Worm (Caenorhabditis elegans) whole organism, early embryonic: ENCODE measurements around the gene T28A11.22.

Source experiments
- B0310.2 ChIP-seq: sonication (generic microtip); optimal IDR thresholded peaks from 2 replicates; lab custom pipeline; 2016; ENCODE audit warnings: mild to moderate bottlenecking, missing genetic modification characterization, missing compliant biosample characterization
- F13C5.2 ChIP-seq: sonication (generic microtip); optimal IDR thresholded peaks from 2 replicates; lab custom pipeline; 2017; ENCODE audit warnings: mild to moderate bottlenecking, missing genetic modification characterization, inconsistent platforms, missing compliant biosample characterization
- aly-1 ChIP-seq: sonication (generic microtip); optimal IDR thresholded peaks from 2 replicates; lab custom pipeline; 2016; ENCODE audit warnings: missing genetic modification characterization, missing compliant biosample characterization
- ama-1 ChIP-seq: fragments of 150-350 bp; optimal IDR thresholded peaks from 2 replicates; lab custom pipeline; 2014
- ceh-13 ChIP-seq: fragments of 200-800 bp; sonication (Bioruptor generic); optimal IDR thresholded peaks from 2 replicates; lab custom pipeline; 2018; ENCODE audit warnings: mild to moderate bottlenecking, missing genetic modification characterization, missing compliant biosample characterization
- ceh-36 ChIP-seq: sonication (generic microtip); optimal IDR thresholded peaks from 2 replicates; lab custom pipeline; 2016; ENCODE audit warnings: missing genetic modification characterization, inconsistent platforms, missing compliant biosample characterization
- ets-7 ChIP-seq: sonication (generic microtip); optimal IDR thresholded peaks from 2 replicates; lab custom pipeline; 2016; ENCODE audit warnings: missing genotype, missing genetic modification characterization, missing compliant biosample characterization
- flt-1 ChIP-seq: fragments of 200-800 bp; sonication (Bioruptor generic); IDR thresholded peaks from 2 replicates; pipeline ENCODE4 v1.3.6; 2022; ENCODE audit warnings: missing genetic modification characterization, missing compliant biosample characterization
- hmbx-1 ChIP-seq: sonication (generic microtip); optimal IDR thresholded peaks from 2 replicates; lab custom pipeline; 2016; ENCODE audit warnings: mild to moderate bottlenecking, missing genetic modification characterization, missing compliant biosample characterization
- hmg-4 ChIP-seq: fragments of 200-800 bp; sonication (Bioruptor generic); optimal IDR thresholded peaks from 2 replicates; lab custom pipeline; 2018; ENCODE audit warnings: mild to moderate bottlenecking, missing genetic modification characterization, missing compliant biosample characterization
- hnd-1 ChIP-seq: sonication (generic microtip); optimal IDR thresholded peaks from 2 replicates; lab custom pipeline; 2016; ENCODE audit warnings: missing genetic modification characterization, missing compliant biosample characterization
- pes-1 ChIP-seq: fragments of 200-800 bp; sonication (Bioruptor generic); IDR thresholded peaks from 2 replicates; pipeline ENCODE4 v1.3.6; 2022; ENCODE audit warnings: missing genetic modification reagents, missing genetic modification characterization, missing compliant biosample characterization
- scrt-1 ChIP-seq: fragments of 200-800 bp; sonication (Bioruptor generic); IDR thresholded peaks from 2 replicates; pipeline ENCODE4 v1.3.6; 2022; ENCODE audit warnings: missing genetic modification characterization, missing compliant biosample characterization
- sea-1 ChIP-seq: fragments of 200-800 bp; sonication (Bioruptor generic); conservative IDR thresholded peaks from 2 replicates; pipeline ENCODE4 v1.3.6; 2022; ENCODE audit warnings: missing genetic modification characterization, missing compliant biosample characterization
- tbx-11 ChIP-seq: fragments of 200-800 bp; sonication (Bioruptor generic); IDR thresholded peaks from 2 replicates; pipeline ENCODE4 v1.3.6; 2022; ENCODE audit warnings: missing genetic modification characterization, missing compliant biosample characterization
- tbx-37 ChIP-seq: fragments of 200-800 bp; sonication (Bioruptor generic); conservative IDR thresholded peaks from 2 replicates; pipeline ENCODE4 v1.3.6; 2022; ENCODE audit warnings: missing genetic modification reagents, missing genetic modification characterization, missing compliant biosample characterization
- tra-4 ChIP-seq: sonication (generic microtip); optimal IDR thresholded peaks from 2 replicates; lab custom pipeline; 2017; ENCODE audit warnings: missing genetic modification characterization, missing compliant biosample characterization

Gene T28A11.22

DNA sequence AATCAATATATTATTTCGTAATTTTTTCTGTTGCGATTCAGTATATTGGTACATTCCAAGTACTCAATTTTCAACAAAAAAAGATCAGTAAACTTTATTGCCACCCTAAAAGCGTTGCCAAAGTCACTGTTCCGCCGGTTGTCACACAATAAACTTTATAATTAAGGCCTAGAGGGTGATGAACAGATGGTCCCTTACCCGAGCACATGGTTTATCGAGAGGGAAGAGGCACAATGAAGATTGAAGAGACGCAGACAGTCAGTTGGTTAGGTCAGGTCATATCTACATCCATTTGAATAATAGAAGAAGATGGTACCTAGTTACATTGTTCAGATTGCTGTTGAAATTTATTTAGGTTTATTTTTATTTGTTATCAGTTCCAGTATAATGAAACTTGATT lies 568 bp upstream of the T28A11.22 start:
- TF ChIP-seq tbx-11 (GFP tag; lab: Robert Waterston, UW) (no peak), ets-7 (tag; lab: Kevin White, UChicago) (no peak), hmbx-1 (no peak), aly-1 (tag; lab: Kevin White, UChicago) (no peak), B0310.2 (tag; lab: Kevin White, UChicago) (no peak), ceh-13 (GFP tag; lab: Kevin White, UChicago) (no peak), sea-1 (GFP tag; lab: Robert Waterston, UW) (no peak), scrt-1 (GFP tag; lab: Robert Waterston, UW) (no peak), ama-1 (lab: Kevin White, UChicago) (no peak)

ce11 chrV:3259168-3259622 lies 1.8 kb downstream of the T28A11.22 start, which contains the start of gene T28A11.16:
TSS of gene T28A11.16 (minus strand) at chrV:3259218.
- no peak for TF ChIP-seq sea-1 (GFP tag; lab: Robert Waterston, UW)
- TF ChIP-seq flt-1 (GFP tag; lab: Robert Waterston, UW) = no peak
- no peak for TF ChIP-seq aly-1 (tag; lab: Kevin White, UChicago)
- TF ChIP-seq ets-7 (tag; lab: Kevin White, UChicago) = no peak
- no peak for TF ChIP-seq ama-1 (lab: Kevin White, UChicago)
- TF ChIP-seq ceh-36 (tag; lab: Kevin White, UChicago) = no peak
- TF ChIP-seq scrt-1 (GFP tag; lab: Robert Waterston, UW) = no peak
- no peak for TF ChIP-seq tra-4 (tag; lab: Kevin White, UChicago)
- no peak for TF ChIP-seq pes-1 (GFP tag; lab: Robert Waterston, UW)
- no peak for TF ChIP-seq ceh-13 (GFP tag; lab: Kevin White, UChicago)
- TF ChIP-seq tbx-37 (GFP tag; lab: Robert Waterston, UW) = no peak
- no peak for TF ChIP-seq hmg-4 (GFP tag; lab: Kevin White, UChicago)
- TF ChIP-seq B0310.2 (tag; lab: Kevin White, UChicago) = no peak
- no peak for TF ChIP-seq F13C5.2
- TF ChIP-seq tbx-11 (GFP tag; lab: Robert Waterston, UW) = no peak
- TF ChIP-seq hnd-1 (tag; lab: Kevin White, UChicago) = no peak
- no peak for TF ChIP-seq hmbx-1

DNA sequence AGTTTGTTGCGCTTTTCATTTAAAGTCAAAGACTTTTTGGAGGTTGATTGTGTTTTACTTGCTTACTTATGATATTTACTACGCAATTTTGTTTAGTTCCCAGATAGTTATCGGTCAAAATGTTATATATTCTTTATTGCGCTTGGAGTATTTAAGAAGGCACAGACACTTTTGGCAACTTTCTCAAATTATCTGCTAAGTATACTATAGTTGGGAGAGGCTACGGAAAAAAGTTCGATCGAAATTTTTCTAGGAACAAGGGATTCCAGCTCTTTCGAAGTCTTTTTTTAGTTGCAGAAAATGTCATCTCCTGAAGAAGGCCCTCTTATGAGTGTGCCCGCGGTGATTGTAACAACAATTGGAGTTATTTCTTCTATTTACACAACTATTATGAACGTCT lies 2.7 kb downstream of the T28A11.22 start, which contains the start of gene srbc-5:
srbc-5 (plus strand) TSS at position 301 of the 400 bp plus-strand sequence.
- TF ChIP-seq ceh-36 (tag; lab: Kevin White, UChicago) (no peak), ama-1 (lab: Kevin White, UChicago) (no peak), hmg-4 (GFP tag; lab: Kevin White, UChicago) (no peak), hmbx-1 (no peak)

DNA sequence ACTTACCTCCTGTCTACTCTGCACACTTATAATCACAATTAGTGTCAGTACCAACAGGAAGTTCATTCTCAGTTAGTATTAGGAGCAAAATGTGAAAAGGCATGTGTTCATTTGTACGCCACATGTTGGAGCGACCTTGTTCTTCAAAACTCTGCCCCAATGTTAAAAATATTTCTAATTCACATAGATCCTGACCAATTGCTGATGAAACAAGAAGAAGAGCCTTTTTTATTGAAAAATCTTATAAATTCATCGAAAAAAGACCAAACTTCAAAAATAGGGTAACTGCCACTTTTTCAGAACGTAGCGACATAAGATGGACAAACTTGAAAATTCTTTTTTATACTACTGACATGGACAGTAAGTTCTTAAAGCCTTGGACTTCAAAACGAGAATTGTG lies 8.8 kb downstream of the T28A11.22 start, which contains the start of gene T28A11.17:
T28A11.17 (minus strand) TSS at position 101 of the 400 bp plus-strand sequence.
- no peak for TF ChIP-seq aly-1 (tag; lab: Kevin White, UChicago)
- TF ChIP-seq tra-4 (tag; lab: Kevin White, UChicago) = no peak
- no peak for TF ChIP-seq hnd-1 (tag; lab: Kevin White, UChicago)
- TF ChIP-seq ceh-13 (GFP tag; lab: Kevin White, UChicago) = no peak
- no peak for TF ChIP-seq hmg-4 (GFP tag; lab: Kevin White, UChicago)
- no peak for TF ChIP-seq tbx-37 (GFP tag; lab: Robert Waterston, UW)
- no peak for TF ChIP-seq tbx-11 (GFP tag; lab: Robert Waterston, UW)
- TF ChIP-seq B0310.2 (tag; lab: Kevin White, UChicago) = no peak
- no peak for TF ChIP-seq scrt-1 (GFP tag; lab: Robert Waterston, UW)
- TF ChIP-seq sea-1 (GFP tag; lab: Robert Waterston, UW) = no peak
- TF ChIP-seq ets-7 (tag; lab: Kevin White, UChicago) = no peak
- no peak for TF ChIP-seq hmbx-1
- no peak for TF ChIP-seq ceh-36 (tag; lab: Kevin White, UChicago)
- no peak for TF ChIP-seq flt-1 (GFP tag; lab: Robert Waterston, UW)
- TF ChIP-seq F13C5.2 = no peak
- TF ChIP-seq ama-1 (lab: Kevin White, UChicago) = no peak
- no peak for TF ChIP-seq pes-1 (GFP tag; lab: Robert Waterston, UW)

DNA sequence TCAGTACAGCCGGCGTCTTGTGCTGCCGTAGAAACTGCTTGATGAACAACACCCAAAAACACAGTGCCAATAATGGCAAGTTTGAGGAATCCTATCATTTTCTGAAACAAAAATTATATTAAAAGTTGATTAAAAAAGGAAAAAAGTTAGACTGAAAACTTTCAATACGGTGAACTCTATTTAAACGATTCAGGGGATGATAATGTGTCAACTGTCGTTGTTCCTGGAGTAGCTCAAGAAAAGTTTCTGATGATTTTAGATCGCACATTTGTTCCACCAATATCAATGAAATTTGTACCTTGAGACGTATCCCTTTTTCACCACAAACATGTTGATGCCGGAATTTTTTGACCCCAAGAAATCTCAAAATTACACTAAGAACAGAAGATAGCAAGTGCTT lies 10.6 kb downstream of the T28A11.22 start, which contains the start of gene T28A11.18:
T28A11.18 (minus strand) TSS at position 101 of the 400 bp plus-strand sequence.
- TF ChIP-seq hnd-1 (tag; lab: Kevin White, UChicago) (no peak), ceh-36 (tag; lab: Kevin White, UChicago) (no peak), B0310.2 (tag; lab: Kevin White, UChicago) (no peak), sea-1 (GFP tag; lab: Robert Waterston, UW) (no peak)

DNA sequence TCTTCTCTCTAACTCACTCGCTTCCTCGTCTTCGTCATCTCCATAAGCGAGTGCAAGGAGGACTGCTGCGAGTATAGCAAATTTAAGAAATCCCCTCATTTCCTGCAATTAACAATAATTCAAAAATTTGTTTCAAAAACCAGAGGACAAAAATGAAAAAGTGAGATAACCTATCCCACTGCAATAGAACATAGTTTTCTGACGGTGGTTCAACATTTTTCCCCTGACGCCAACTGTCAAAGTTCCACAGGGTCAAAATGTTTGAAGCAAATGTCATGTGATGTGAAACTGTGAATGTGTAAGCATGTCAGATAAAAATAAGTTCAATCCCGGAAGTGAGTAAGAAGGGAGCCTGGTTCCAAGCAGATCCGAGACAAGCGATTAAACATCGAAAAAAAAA lies 12.0 kb downstream of the T28A11.22 start, which contains the start of gene T28A11.19:
T28A11.19 (minus strand) TSS at position 108 of the 400 bp plus-strand sequence.
- no peak for TF ChIP-seq scrt-1 (GFP tag; lab: Robert Waterston, UW)
- no peak for TF ChIP-seq aly-1 (tag; lab: Kevin White, UChicago)
- TF ChIP-seq ceh-13 (GFP tag; lab: Kevin White, UChicago) = no peak
- no peak for TF ChIP-seq F13C5.2
- no peak for TF ChIP-seq hmg-4 (GFP tag; lab: Kevin White, UChicago)
- TF ChIP-seq ama-1 (lab: Kevin White, UChicago) = no peak
- no peak for TF ChIP-seq tbx-37 (GFP tag; lab: Robert Waterston, UW)
- no peak for TF ChIP-seq flt-1 (GFP tag; lab: Robert Waterston, UW)

ce11 chrV:3273156-3273555 lies 15.8 kb downstream of the T28A11.22 start, which contains the start of gene T28A11.20:
TSS of gene T28A11.20 (minus strand) at chrV:3273256.
- TF ChIP-seq scrt-1 (GFP tag; lab: Robert Waterston, UW) (no peak), tbx-37 (GFP tag; lab: Robert Waterston, UW) (no peak), sea-1 (GFP tag; lab: Robert Waterston, UW) (no peak), F13C5.2 (no peak), hnd-1 (tag; lab: Kevin White, UChicago) (no peak), tbx-11 (GFP tag; lab: Robert Waterston, UW) (no peak), ceh-36 (tag; lab: Kevin White, UChicago) (no peak), pes-1 (GFP tag; lab: Robert Waterston, UW) (no peak), hmbx-1 (no peak)
